Fruit fly (Drosophila melanogaster) whole organism, wandering third instar larva: ENCODE results near the gene rictor.

ENCODE experiments used
- GATAd ChIP-seq: sonication (Bioruptor generic); optimal IDR thresholded peaks from 2 replicates; lab custom pipeline; 2016; ENCODE audit warnings: missing biosample characterization, missing genetic modification characterization
- brk ChIP-seq: fragments of 200-800 bp; sonication (Bioruptor generic); optimal IDR thresholded peaks from 2 replicates; lab custom pipeline; 2016; ENCODE audit warnings: missing biosample characterization, mild to moderate bottlenecking, missing genetic modification characterization
- foxo ChIP-seq, 2 experiments: fragments of 200-800 bp; sonication (Bioruptor generic); optimal IDR thresholded peaks; 2 replicates in 1 of 2; 3 replicates in 1 of 2; lab custom pipeline; 2016 to 2017; ENCODE audit warnings: missing biosample characterization in 2 of 2, missing genetic modification characterization in 2 of 2

DNA sequence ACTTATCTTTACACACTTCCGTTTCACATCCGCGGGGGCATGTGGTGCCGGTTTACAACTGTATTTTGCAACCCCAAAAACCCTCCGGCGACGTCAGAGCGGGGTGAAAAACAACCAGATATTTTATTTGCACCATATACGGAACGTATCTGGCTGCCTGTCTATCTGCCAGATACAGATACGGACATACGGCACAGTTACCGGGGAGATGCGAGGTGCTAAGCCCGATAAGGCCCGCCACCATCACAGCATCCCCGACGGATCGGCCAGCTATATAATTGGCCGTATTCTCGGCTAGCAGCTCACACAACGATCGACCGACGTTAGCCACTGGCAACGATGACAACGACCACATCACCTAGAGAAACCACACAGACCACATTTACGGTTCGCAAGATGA, 48.1 kb downstream of the rictor start, which contains the start of gene Mur18B:
- no peak for TF ChIP-seq GATAd (GFP tag; lab: Kevin White, UChicago)
- no peak for TF ChIP-seq foxo (GFP tag; optimal IDR thresholded peaks at IDR 0.05; lab: Kevin White, UChicago)
- TF ChIP-seq brk (GFP tag; lab: Kevin White, UChicago): no peak
